Fruit fly (Drosophila melanogaster) whole organism, embryonic: Measurements from ENCODE around the gene CG11131.
A peak's percentile ranks its signal among the peaks of the same experiment; 100 is the strongest.

Source experiments
- Atf6 ChIP-seq: fragments of 200-800 bp; sonication (Bioruptor generic); IDR thresholded peaks from 2 replicates; pipeline ENCODE4 v1.3.6; 2022; ENCODE audit warnings: missing biosample characterization, missing genetic modification characterization
- Awh ChIP-seq: fragments of 200-800 bp; sonication (Bioruptor generic); IDR thresholded peaks from 2 replicates; pipeline ENCODE4, ENCODE4 v1.3.6; 2022; ENCODE audit warnings: missing biosample characterization, missing genetic modification characterization
- BtbVII ChIP-seq: fragments of 200-800 bp; sonication (Bioruptor generic); optimal IDR thresholded peaks from 3 replicates; lab custom pipeline; 2017; ENCODE audit warnings: missing biosample characterization, mild to moderate bottlenecking, missing genetic modification characterization
- CG10654 ChIP-seq: fragments of 200-800 bp; sonication (Bioruptor generic); optimal IDR thresholded peaks from 2 replicates; lab custom pipeline; 2016; ENCODE audit warnings: missing biosample characterization, missing genetic modification characterization
- CG11560 ChIP-seq: fragments of 200-800 bp; sonication (Bioruptor generic); IDR thresholded peaks from 3 replicates; pipeline ENCODE4 v1.3.6; 2022; ENCODE audit warnings: missing biosample characterization, missing genetic modification characterization
- CG12071 ChIP-seq: fragments of 200-800 bp; sonication (Bioruptor generic); optimal IDR thresholded peaks from 3 replicates; lab custom pipeline; 2018; ENCODE audit warnings: missing biosample characterization, mild to moderate bottlenecking, missing genetic modification characterization
- CG12155 ChIP-seq: fragments of 200-800 bp; sonication (Bioruptor generic); optimal IDR thresholded peaks from 3 replicates; lab custom pipeline; 2016; ENCODE audit warnings: missing biosample characterization, missing genetic modification characterization
- CG17328 ChIP-seq: fragments of 200-800 bp; sonication (Bioruptor generic); IDR thresholded peaks from 2 replicates; pipeline ENCODE4 v1.3.6; 2022; ENCODE audit warnings: missing biosample characterization, missing genetic modification characterization
- CG17802 ChIP-seq: fragments of 200-800 bp; sonication (Bioruptor generic); optimal IDR thresholded peaks from 2 replicates; lab custom pipeline; 2018; ENCODE audit warnings: missing biosample characterization, mild to moderate bottlenecking, missing genetic modification characterization, moderate library complexity
- CG18764 ChIP-seq: fragments of 200-800 bp; sonication (Bioruptor generic); optimal IDR thresholded peaks from 3 replicates; lab custom pipeline; 2016; ENCODE audit warnings: missing biosample characterization, missing genetic modification characterization
- CG32772 ChIP-seq: fragments of 200-800 bp; sonication (Bioruptor generic); IDR thresholded peaks from 2 replicates; pipeline ENCODE4 v1.3.6; 2022; ENCODE audit warnings: missing biosample characterization, missing genetic modification characterization
- CG3407 ChIP-seq: fragments of 200-800 bp; sonication (Bioruptor generic); optimal IDR thresholded peaks from 2 replicates; lab custom pipeline; 2018; ENCODE audit warnings: missing biosample characterization, mild to moderate bottlenecking, missing genetic modification characterization
- CG3838 ChIP-seq: fragments of 200-800 bp; sonication (Bioruptor generic); optimal IDR thresholded peaks from 3 replicates; lab custom pipeline; 2016; ENCODE audit warnings: missing biosample characterization, missing genetic modification characterization
- CG3847 ChIP-seq: fragments of 200-800 bp; sonication (Bioruptor generic); IDR thresholded peaks from 2 replicates; pipeline ENCODE4 v1.3.6; 2022; ENCODE audit warnings: missing biosample characterization, missing genetic modification characterization
- CG4282 ChIP-seq: fragments of 200-800 bp; sonication (Bioruptor generic); optimal IDR thresholded peaks from 2 replicates; lab custom pipeline; 2016; ENCODE audit warnings: missing biosample characterization, missing genetic modification characterization
- CG6791 ChIP-seq: fragments of 200-800 bp; sonication (Bioruptor generic); IDR thresholded peaks from 3 replicates; pipeline ENCODE4 v1.3.6; 2022; ENCODE audit warnings: missing biosample characterization, missing genetic modification characterization; ENCODE audit not compliant: partially characterized antibody
- CG7786 ChIP-seq: fragments of 200-800 bp; sonication (Bioruptor generic); optimal IDR thresholded peaks from 2 replicates; lab custom pipeline; 2016; ENCODE audit warnings: missing biosample characterization, missing genetic modification characterization
- CG8290 ChIP-seq, 3 experiments: fragments of 200-800 bp; sonication (Bioruptor generic); optimal IDR thresholded peaks; 2 replicates each; lab custom pipeline; 2016 to 2019; ENCODE audit warnings: missing biosample characterization in 3 of 3, missing genetic modification characterization in 3 of 3, mild to moderate bottlenecking in 2 of 3, moderate library complexity in 1 of 3
- CG9817 ChIP-seq: fragments of 200-800 bp; sonication (Bioruptor generic); optimal IDR thresholded peaks from 2 replicates; lab custom pipeline; 2018; ENCODE audit warnings: missing biosample characterization, mild to moderate bottlenecking, missing genetic modification characterization, moderate library complexity
- CTCF ChIP-seq: fragments of 200-800 bp; sonication (Bioruptor generic); optimal IDR thresholded peaks from 2 replicates; lab custom pipeline; 2017; ENCODE audit warnings: missing biosample characterization, mild to moderate bottlenecking, missing genetic modification characterization, moderate library complexity
- Deaf1 ChIP-seq: fragments of 200-800 bp; optimal IDR thresholded peaks from 3 replicates; lab custom pipeline; 2019; ENCODE audit warnings: missing biosample characterization, mild to moderate bottlenecking, missing genetic modification characterization, moderate library complexity
- HLH4C ChIP-seq: fragments of 200-800 bp; sonication (Bioruptor generic); IDR thresholded peaks from 3 replicates; pipeline ENCODE4 v1.3.6; 2022; ENCODE audit warnings: missing biosample characterization, missing genetic modification characterization; ENCODE audit not compliant: partially characterized antibody
- HmgZ ChIP-seq: fragments of 200-800 bp; sonication (Bioruptor generic); optimal IDR thresholded peaks from 2 replicates; lab custom pipeline; 2018; ENCODE audit warnings: missing biosample characterization, mild to moderate bottlenecking, missing genetic modification characterization
- Hsf ChIP-seq: fragments of 200-800 bp; sonication (Bioruptor generic); optimal IDR thresholded peaks from 3 replicates; lab custom pipeline; 2016; ENCODE audit warnings: missing biosample characterization, missing genetic modification characterization
- MBD-R2 ChIP-seq: fragments of 200-800 bp; sonication (Bioruptor generic); IDR thresholded peaks from 2 replicates; pipeline ENCODE4 v1.3.6; 2022; ENCODE audit warnings: missing biosample characterization, missing genetic modification characterization
- Mes4 ChIP-seq: fragments of 200-800 bp; sonication (Bioruptor generic); optimal IDR thresholded peaks from 2 replicates; lab custom pipeline; 2016; ENCODE audit warnings: missing biosample characterization, missing genetic modification characterization
- Nf-YA ChIP-seq: fragments of 200-800 bp; sonication (Bioruptor generic); IDR thresholded peaks from 2 replicates; pipeline ENCODE4 v1.3.6; 2022; ENCODE audit warnings: missing biosample characterization, missing genetic modification characterization
- Optix ChIP-seq: fragments of 200-800 bp; sonication (Bioruptor generic); IDR thresholded peaks from 3 replicates; pipeline ENCODE4 v1.3.6; 2022; ENCODE audit warnings: missing biosample characterization, missing genetic modification characterization
- Rfx ChIP-seq: fragments of 200-800 bp; sonication (Bioruptor generic); IDR thresholded peaks from 2 replicates; pipeline ENCODE4 v1.3.6; 2022; ENCODE audit warnings: missing biosample characterization, missing genetic modification characterization
- Tbp ChIP-seq: fragments of >200 bp; optimal IDR thresholded peaks from 2 replicates; lab custom pipeline; 2018; ENCODE audit warnings: missing biosample characterization, missing genetic modification characterization
- YL-1 ChIP-seq: fragments of 200-800 bp; sonication (Bioruptor generic); optimal IDR thresholded peaks from 3 replicates; lab custom pipeline; 2017; ENCODE audit warnings: missing biosample characterization, mild to moderate bottlenecking, missing genetic modification characterization
- az2 ChIP-seq: fragments of 200-800 bp; sonication (Bioruptor generic); optimal IDR thresholded peaks from 3 replicates; lab custom pipeline; 2016; ENCODE audit warnings: missing biosample characterization, missing genetic modification characterization
- bab2 ChIP-seq: fragments of 200-800 bp; sonication (Bioruptor generic); optimal IDR thresholded peaks from 2 replicates; lab custom pipeline; 2016; ENCODE audit warnings: missing biosample characterization, missing genetic modification characterization
- cad ChIP-seq: fragments of >200 bp; optimal IDR thresholded peaks from 2 replicates; lab custom pipeline; 2017; ENCODE audit warnings: missing biosample characterization, missing genetic modification characterization
- crp ChIP-seq, 2 experiments: fragments of 200-800 bp; sonication (Bioruptor generic); optimal IDR thresholded peaks; 2 replicates in 1 of 2; 3 replicates in 1 of 2; lab custom pipeline; 2017; ENCODE audit warnings: missing biosample characterization in 2 of 2, missing genetic modification characterization in 2 of 2, mild to moderate bottlenecking in 1 of 2, moderate library complexity in 1 of 2
- cwo ChIP-seq: fragments of 200-800 bp; sonication (Bioruptor generic); optimal IDR thresholded peaks from 3 replicates; lab custom pipeline; 2017; ENCODE audit warnings: missing biosample characterization, missing genetic modification characterization, mild to moderate bottlenecking, moderate library complexity, missing genetic modification reagents
- esg ChIP-seq: fragments of 200-800 bp; sonication (Bioruptor generic); conservative IDR thresholded peaks from 2 replicates; pipeline ENCODE4 v1.3.6; 2022; ENCODE audit warnings: missing biosample characterization, missing genetic modification characterization
- grn ChIP-seq: fragments of 200-800 bp; sonication (Bioruptor generic); optimal IDR thresholded peaks from 3 replicates; lab custom pipeline; 2017; ENCODE audit warnings: missing biosample characterization, missing genetic modification characterization
- gsb-n ChIP-seq: fragments of 200-800 bp; sonication (Bioruptor generic); optimal IDR thresholded peaks from 3 replicates; lab custom pipeline; 2018; ENCODE audit warnings: missing biosample characterization, mild to moderate bottlenecking, missing genetic modification characterization
- hkb ChIP-seq, 2 experiments: fragments of 200-800 bp in 1 of 2; fragments of >200 bp in 1 of 2; sonication (Bioruptor generic) in 1 of 2; IDR thresholded peaks in 1 of 2; optimal IDR thresholded peaks in 1 of 2; 2 replicates each; pipeline versions ENCODE4 v1.3.6 to Lab custom; 2017 to 2022; ENCODE audit warnings: missing biosample characterization in 1 of 2, missing genetic modification characterization in 1 of 2
- jigr1 ChIP-seq: fragments of 200-800 bp; sonication (Bioruptor generic); IDR thresholded peaks from 3 replicates; pipeline ENCODE4 v1.3.6; 2022; ENCODE audit warnings: missing biosample characterization, missing genetic modification characterization
- jumu ChIP-seq: fragments of 200-800 bp; sonication (Bioruptor generic); optimal IDR thresholded peaks from 3 replicates; lab custom pipeline; 2016; ENCODE audit warnings: missing biosample characterization, missing genetic modification characterization
- onecut ChIP-seq: fragments of 200-800 bp; sonication (Bioruptor generic); IDR thresholded peaks from 2 replicates; pipeline ENCODE4 v1.3.6; 2022; ENCODE audit warnings: missing biosample characterization, missing genetic modification characterization
- sisA ChIP-seq: fragments of 200-800 bp; sonication (Bioruptor generic); IDR thresholded peaks from 2 replicates; pipeline ENCODE4 v1.3.6; 2022; ENCODE audit warnings: missing biosample characterization, missing genetic modification characterization
- sna ChIP-seq: fragments of 200-800 bp; sonication (Bioruptor generic); IDR thresholded peaks from 2 replicates; pipeline ENCODE4 v1.3.6; 2022; ENCODE audit warnings: missing biosample characterization, missing genetic modification characterization; ENCODE audit not compliant: partially characterized antibody
- sqz ChIP-seq: fragments of 200-800 bp; sonication (Bioruptor generic); optimal IDR thresholded peaks from 3 replicates; lab custom pipeline; 2018; ENCODE audit warnings: missing biosample characterization, mild to moderate bottlenecking, missing genetic modification characterization
- tap ChIP-seq: fragments of 200-800 bp; optimal IDR thresholded peaks from 3 replicates; lab custom pipeline; 2019; ENCODE audit warnings: missing biosample characterization, mild to moderate bottlenecking, missing genetic modification characterization, moderate library complexity
- tll ChIP-seq, 2 experiments: fragments of 200-800 bp in 1 of 2; fragments of >200 bp in 1 of 2; sonication (Bioruptor generic) in 1 of 2; optimal IDR thresholded peaks; 2 replicates each; lab custom pipeline; 2017 to 2019; ENCODE audit warnings: missing biosample characterization in 2 of 2, missing genetic modification characterization in 2 of 2, mild to moderate bottlenecking in 1 of 2, moderate library complexity in 1 of 2
- vnd ChIP-seq: fragments of 200-800 bp; sonication (Bioruptor generic); IDR thresholded peaks from 3 replicates; pipeline ENCODE4 v1.3.6; 2022; ENCODE audit warnings: missing biosample characterization, missing genetic modification characterization; ENCODE audit not compliant: partially characterized antibody
- yki ChIP-seq: fragments of >200 bp; optimal IDR thresholded peaks from 3 replicates; lab custom pipeline; 2018

The CG11131 gene

DNA sequence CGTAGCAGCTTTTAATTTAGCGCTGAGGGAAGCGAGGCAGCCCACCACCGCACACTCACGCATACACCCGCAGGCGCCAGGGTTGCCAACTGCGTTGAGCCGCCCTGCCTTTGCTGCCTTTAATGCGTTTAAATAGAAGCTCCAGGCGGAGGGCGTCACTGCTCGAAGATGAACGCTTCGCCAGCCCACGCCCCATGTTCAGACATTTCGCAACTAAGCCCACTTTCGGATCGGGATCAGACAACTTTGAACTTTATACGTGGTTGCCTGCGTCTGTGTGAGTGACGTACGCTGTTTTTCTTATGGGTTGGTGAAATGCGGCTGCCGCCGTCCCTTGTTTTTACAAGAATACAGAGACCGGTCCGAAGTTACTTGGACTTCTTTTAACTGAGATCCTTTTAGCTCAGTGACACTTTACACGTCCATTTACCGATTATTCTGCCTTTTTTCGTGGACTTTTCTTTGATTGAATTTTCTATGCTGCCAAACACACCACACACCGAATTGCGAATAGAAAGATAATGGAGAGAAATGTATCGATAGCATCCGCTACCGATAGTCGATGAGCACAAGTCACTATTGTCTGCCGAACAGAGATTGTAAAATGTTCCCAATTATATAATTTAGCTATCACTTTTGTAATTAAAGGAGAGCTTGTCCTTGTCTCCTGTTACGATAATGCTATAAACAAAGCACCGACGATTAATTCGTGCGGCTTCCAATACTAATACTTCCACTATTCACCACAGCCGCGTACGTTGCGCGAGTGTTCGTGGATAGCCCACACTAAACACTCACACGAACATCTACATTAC lies 27.3 kb upstream of the CG11131 start:
- peak; percentile 75 for TF ChIP-seq YL-1 (GFP tag; lab: Kevin White, UChicago)
- TF ChIP-seq CG18764: no peak
- peak; percentile 67; the same call in 2 of the 3 replicates for TF ChIP-seq HLH4C (GFP tag; lab: Robert Waterston, UW)
- TF ChIP-seq jigr1: no peak
- TF ChIP-seq sqz (GFP tag; lab: Kevin White, UChicago): peak; percentile 12
- TF ChIP-seq hkb (optimal IDR thresholded peaks at IDR 0.05; lab: Kevin White, UChicago): no peak
- TF ChIP-seq hkb (GFP tag; IDR thresholded peaks at IDR 0.05; lab: Robert Waterston, UW): no peak
- no peak for TF ChIP-seq tll (GFP tag; optimal IDR thresholded peaks at IDR 0.05; lab: Kevin White, UChicago)
- TF ChIP-seq sisA (GFP tag; lab: Robert Waterston, UW): no peak
- TF ChIP-seq Atf6: no peak
- peak; percentile 68 for TF ChIP-seq vnd (GFP tag; lab: Robert Waterston, UW)
- TF ChIP-seq Deaf1: no peak
- TF ChIP-seq CG7786: peak; percentile 33
- peak; percentile 46; the same call in 1 of the 2 replicates for TF ChIP-seq MBD-R2 (GFP tag; lab: Robert Waterston, UW)
- no peak for TF ChIP-seq CG3838 (GFP tag; lab: Kevin White, UChicago)
- peak; percentile 5 for TF ChIP-seq CG4282 (GFP tag; lab: Kevin White, UChicago)
- TF ChIP-seq CG12071 (GFP tag; lab: Kevin White, UChicago): no peak
- TF ChIP-seq Awh (GFP tag; lab: Robert Waterston, UW): no peak
- TF ChIP-seq CG8290 (GFP tag; optimal IDR thresholded peaks at IDR 0.05; lab: Kevin White, UChicago): no peak
- peak in 1 of 2 experiments; percentile 51 for TF ChIP-seq CG8290 (tag; optimal IDR thresholded peaks at IDR 0.05; lab: Kevin White, UChicago)
- TF ChIP-seq esg: no peak
- peak; percentile 66 for TF ChIP-seq Rfx (GFP tag; lab: Robert Waterston, UW)
- TF ChIP-seq CG17802 (tag; lab: Kevin White, UChicago): no peak
- no peak for TF ChIP-seq az2 (GFP tag; lab: Kevin White, UChicago)
- no peak for TF ChIP-seq CG12155 (GFP tag; lab: Kevin White, UChicago)
- TF ChIP-seq onecut (GFP tag; lab: Robert Waterston, UW): peak; percentile 17
- TF ChIP-seq tap (tag; lab: Kevin White, UChicago): no peak
- peak; percentile 12; the same call in 1 of the 2 replicates for TF ChIP-seq CG32772 (GFP tag; lab: Robert Waterston, UW)
- no peak for TF ChIP-seq gsb-n (tag; lab: Kevin White, UChicago)
- TF ChIP-seq CG11560: no peak
- no peak for TF ChIP-seq CG17328 (GFP tag; lab: Robert Waterston, UW)
- TF ChIP-seq bab2 (GFP tag; lab: Kevin White, UChicago): peak; percentile 4
- TF ChIP-seq CG3407: no peak
- peak; percentile 2 for TF ChIP-seq HmgZ
- no peak for TF ChIP-seq CG10654 (GFP tag; lab: Kevin White, UChicago)
- no peak for TF ChIP-seq jumu (GFP tag; lab: Kevin White, UChicago)
- no peak for TF ChIP-seq CTCF
- TF ChIP-seq cad (GFP tag; lab: Kevin White, UChicago): no peak
- TF ChIP-seq Tbp (GFP tag; lab: Kevin White, UChicago): no peak
- TF ChIP-seq grn (GFP tag; lab: Kevin White, UChicago): no peak
- peak; percentile 70; the same call in 2 of the 3 replicates for TF ChIP-seq CG6791 (GFP tag; lab: Robert Waterston, UW)
- TF ChIP-seq yki (lab: Kevin White, UChicago): no peak
- TF ChIP-seq Hsf (GFP tag; lab: Kevin White, UChicago): peak; percentile 24
- no peak for TF ChIP-seq crp (GFP tag; optimal IDR thresholded peaks at IDR 0.05; lab: Kevin White, UChicago)
- peak; percentile 39 for TF ChIP-seq CG3847 (GFP tag; lab: Robert Waterston, UW)
- TF ChIP-seq sna (GFP tag; lab: Robert Waterston, UW): peak; percentile 34
- no peak for TF ChIP-seq Optix
- peak; percentile 21 for TF ChIP-seq Mes4 (GFP tag; lab: Kevin White, UChicago)
- TF ChIP-seq CG9817 (tag; lab: Kevin White, UChicago): peak; percentile 4
- TF ChIP-seq Nf-YA (GFP tag; lab: Robert Waterston, UW): no peak
- TF ChIP-seq cwo (GFP tag; lab: Kevin White, UChicago): no peak
- no peak for TF ChIP-seq BtbVII (GFP tag; lab: Kevin White, UChicago)
